Fruit fly (Drosophila melanogaster) whole organism, embryonic: ENCODE results near the gene CG13449.
A peak's percentile ranks its signal among the peaks of the same experiment; 100 is the strongest.

Experiments
- Atf-2 ChIP-seq: fragments of 200-800 bp; sonication (Bioruptor generic); optimal IDR thresholded peaks from 2 replicates; lab custom pipeline; 2016; ENCODE audit warnings: missing biosample characterization, missing genetic modification characterization
- Bgb ChIP-seq: fragments of 200-800 bp; sonication (Bioruptor generic); IDR thresholded peaks from 2 replicates; pipeline ENCODE4 v1.3.6; 2022; ENCODE audit warnings: missing biosample characterization, missing genetic modification characterization; ENCODE audit not compliant: partially characterized antibody
- CG10366 ChIP-seq: fragments of 200-800 bp; sonication (Bioruptor generic); IDR thresholded peaks from 2 replicates; pipeline ENCODE4 v1.3.6; 2022; ENCODE audit warnings: missing biosample characterization, missing genetic modification characterization
- CG10979 ChIP-seq: fragments of 200-800 bp; sonication (Bioruptor generic); optimal IDR thresholded peaks from 2 replicates; lab custom pipeline; 2018; ENCODE audit warnings: missing biosample characterization, mild to moderate bottlenecking, missing genetic modification characterization, moderate library complexity
- CG12155 ChIP-seq: fragments of 200-800 bp; sonication (Bioruptor generic); optimal IDR thresholded peaks from 3 replicates; lab custom pipeline; 2016; ENCODE audit warnings: missing biosample characterization, missing genetic modification characterization
- CG12299 ChIP-seq: fragments of 200-800 bp; sonication (Bioruptor generic); optimal IDR thresholded peaks from 2 replicates; lab custom pipeline; 2018; ENCODE audit warnings: missing biosample characterization, mild to moderate bottlenecking, missing genetic modification characterization
- CG1529 ChIP-seq: fragments of 200-800 bp; sonication (Bioruptor generic); optimal IDR thresholded peaks from 3 replicates; lab custom pipeline; 2018; ENCODE audit warnings: missing biosample characterization, missing genetic modification characterization
- CG15601 ChIP-seq: fragments of 200-800 bp; sonication (Bioruptor generic); optimal IDR thresholded peaks from 3 replicates; lab custom pipeline; 2019; ENCODE audit warnings: missing biosample characterization, mild to moderate bottlenecking, missing genetic modification characterization, moderate library complexity
- CG16779 ChIP-seq: fragments of 200-800 bp; sonication (Bioruptor generic); IDR thresholded peaks from 2 replicates; pipeline ENCODE4 v1.3.6; 2022; ENCODE audit warnings: missing biosample characterization, missing genetic modification characterization
- CG17829 ChIP-seq: fragments of 200-800 bp; optimal IDR thresholded peaks from 2 replicates; lab custom pipeline; 2019; ENCODE audit warnings: missing biosample characterization, mild to moderate bottlenecking, missing genetic modification characterization, moderate library complexity
- CG1832 ChIP-seq: fragments of 200-800 bp; sonication (Bioruptor generic); optimal IDR thresholded peaks from 2 replicates; lab custom pipeline; 2017; ENCODE audit warnings: missing biosample characterization, mild to moderate bottlenecking, missing genetic modification characterization, inconsistent platforms
- CG2116 ChIP-seq: fragments of 200-800 bp; sonication (Bioruptor generic); optimal IDR thresholded peaks from 3 replicates; lab custom pipeline; 2018; ENCODE audit warnings: missing biosample characterization, mild to moderate bottlenecking, missing genetic modification characterization
- CG2889 ChIP-seq: fragments of 200-800 bp; sonication (Bioruptor generic); IDR thresholded peaks from 3 replicates; pipeline ENCODE4 v1.3.6; 2022; ENCODE audit warnings: missing biosample characterization, missing genetic modification characterization
- CG31388 ChIP-seq: fragments of 200-800 bp; sonication (Bioruptor generic); optimal IDR thresholded peaks from 2 replicates; lab custom pipeline; 2016; ENCODE audit warnings: missing biosample characterization, missing genetic modification characterization
- CG4707 ChIP-seq: fragments of 200-800 bp; sonication (Bioruptor generic); optimal IDR thresholded peaks from 2 replicates; lab custom pipeline; 2018; ENCODE audit warnings: missing biosample characterization, mild to moderate bottlenecking, missing genetic modification characterization, moderate library complexity
- CG7372 ChIP-seq: fragments of 200-800 bp; sonication (Bioruptor generic); IDR thresholded peaks from 2 replicates; pipeline ENCODE4 v1.3.6; 2022; ENCODE audit warnings: missing biosample characterization, missing genetic modification characterization
- CG8765 ChIP-seq: fragments of 200-800 bp; sonication (Bioruptor generic); IDR thresholded peaks from 2 replicates; pipeline ENCODE4 v1.3.6; 2022; ENCODE audit warnings: missing biosample characterization, missing genetic modification characterization
- CG9817 ChIP-seq: fragments of 200-800 bp; sonication (Bioruptor generic); optimal IDR thresholded peaks from 2 replicates; lab custom pipeline; 2018; ENCODE audit warnings: missing biosample characterization, mild to moderate bottlenecking, missing genetic modification characterization, moderate library complexity
- CrebB ChIP-seq: fragments of 200-800 bp; sonication (Bioruptor generic); optimal IDR thresholded peaks from 3 replicates; lab custom pipeline; 2018; ENCODE audit warnings: missing biosample characterization, mild to moderate bottlenecking, missing genetic modification characterization
- Dbx ChIP-seq: fragments of 200-800 bp; sonication (Bioruptor generic); IDR thresholded peaks from 3 replicates; pipeline ENCODE4 v1.3.6; 2022; ENCODE audit warnings: missing biosample characterization, missing genetic modification characterization
- Dfd ChIP-seq, 2 experiments: fragments of >200 bp; optimal IDR thresholded peaks; 2 replicates each; lab custom pipeline; 2017; ENCODE audit warnings: missing biosample characterization in 2 of 2, missing genetic modification characterization in 2 of 2
- Doc2 ChIP-seq: fragments of 200-800 bp; sonication (Bioruptor generic); IDR thresholded peaks from 2 replicates; pipeline ENCODE4 v1.3.6; 2022; ENCODE audit warnings: missing biosample characterization, missing genetic modification characterization
- Doc3 ChIP-seq: fragments of 200-800 bp; sonication (Bioruptor generic); IDR thresholded peaks from 3 replicates; pipeline ENCODE4 v1.3.6; 2022; ENCODE audit warnings: missing biosample characterization, missing genetic modification characterization; ENCODE audit not compliant: partially characterized antibody
- Mad ChIP-seq: fragments of 200-800 bp; sonication (Bioruptor generic); optimal IDR thresholded peaks from 2 replicates; lab custom pipeline; 2016; ENCODE audit warnings: missing biosample characterization, missing genetic modification characterization
- Meics ChIP-seq: fragments of 200-800 bp; sonication (Bioruptor generic); optimal IDR thresholded peaks from 2 replicates; lab custom pipeline; 2017; ENCODE audit warnings: missing biosample characterization, mild to moderate bottlenecking, missing genetic modification characterization
- Pdp1 ChIP-seq, 2 experiments: fragments of 200-800 bp; sonication (Bioruptor generic); optimal IDR thresholded peaks; 3 replicates each; lab custom pipeline; 2016; ENCODE audit warnings: missing biosample characterization in 2 of 2, missing genetic modification characterization in 2 of 2, mild to moderate bottlenecking in 1 of 2, moderate library complexity in 1 of 2
- Scr ChIP-seq: fragments of 200-800 bp; sonication (Bioruptor generic); IDR thresholded peaks from 2 replicates; pipeline ENCODE4 v1.3.6; 2022; ENCODE audit warnings: missing biosample characterization, missing genetic modification characterization; ENCODE audit not compliant: partially characterized antibody
- Taf1 ChIP-seq: fragments of 200-800 bp; sonication (Bioruptor generic); IDR thresholded peaks from 2 replicates; pipeline ENCODE4 v1.3.6; 2022; ENCODE audit warnings: missing biosample characterization, missing genetic modification characterization
- Tbp ChIP-seq: fragments of >200 bp; optimal IDR thresholded peaks from 2 replicates; lab custom pipeline; 2018; ENCODE audit warnings: missing biosample characterization, missing genetic modification characterization
- al ChIP-seq: fragments of 200-800 bp; sonication (Bioruptor generic); IDR thresholded peaks from 2 replicates; pipeline ENCODE4 v1.3.6; 2022; ENCODE audit warnings: missing biosample characterization, missing genetic modification characterization
- amos ChIP-seq: fragments of 200-800 bp; sonication (Bioruptor generic); IDR thresholded peaks from 2 replicates; pipeline ENCODE4 v1.3.6; 2022; ENCODE audit warnings: missing biosample characterization, missing genetic modification characterization; ENCODE audit not compliant: partially characterized antibody
- bigmax ChIP-seq: fragments of 200-800 bp; sonication (Bioruptor generic); optimal IDR thresholded peaks from 2 replicates; lab custom pipeline; 2018; ENCODE audit warnings: missing biosample characterization, mild to moderate bottlenecking, missing genetic modification characterization
- chn ChIP-seq: fragments of 200-800 bp; sonication (Bioruptor generic); optimal IDR thresholded peaks from 2 replicates; lab custom pipeline; 2016; ENCODE audit warnings: missing biosample characterization, missing genetic modification characterization
- emc ChIP-seq: fragments of 200-800 bp; sonication (Bioruptor generic); optimal IDR thresholded peaks from 2 replicates; lab custom pipeline; 2016; ENCODE audit warnings: missing biosample characterization, missing genetic modification characterization
- gcm2 ChIP-seq: fragments of 200-800 bp; sonication (Bioruptor generic); optimal IDR thresholded peaks from 2 replicates; lab custom pipeline; 2016; ENCODE audit warnings: missing biosample characterization, missing genetic modification characterization
- gfzf ChIP-seq: fragments of 200-800 bp; sonication (Bioruptor generic); optimal IDR thresholded peaks from 2 replicates; lab custom pipeline; 2016; ENCODE audit warnings: missing biosample characterization, mild to moderate bottlenecking, missing genetic modification characterization, moderate library complexity
- inv ChIP-seq: fragments of 200-800 bp; sonication (Bioruptor generic); IDR thresholded peaks from 2 replicates; pipeline ENCODE4 v1.3.6; 2022; ENCODE audit warnings: missing biosample characterization, missing genetic modification characterization; ENCODE audit not compliant: partially characterized antibody
- lmd ChIP-seq: fragments of 200-800 bp; sonication (Bioruptor generic); IDR thresholded peaks from 2 replicates; pipeline ENCODE4 v1.3.6; 2022; ENCODE audit warnings: missing biosample characterization, missing genetic modification characterization
- mam ChIP-seq: fragments of 200-800 bp; sonication (Bioruptor generic); optimal IDR thresholded peaks from 3 replicates; lab custom pipeline; 2016; ENCODE audit warnings: missing biosample characterization, missing genetic modification characterization
- org-1 ChIP-seq: fragments of 200-800 bp; sonication (Bioruptor generic); optimal IDR thresholded peaks from 2 replicates; lab custom pipeline; 2017; ENCODE audit warnings: missing biosample characterization, missing genetic modification characterization
- rib ChIP-seq: fragments of 200-800 bp; sonication (Bioruptor generic); IDR thresholded peaks from 2 replicates; pipeline ENCODE4 v1.3.6; 2022; ENCODE audit warnings: missing biosample characterization, missing genetic modification characterization
- ro ChIP-seq: fragments of 200-800 bp; sonication (Bioruptor generic); IDR thresholded peaks from 2 replicates; pipeline ENCODE4 v1.3.6; 2022; ENCODE audit warnings: missing biosample characterization, missing genetic modification characterization
- slbo ChIP-seq: fragments of 200-800 bp; sonication (Bioruptor generic); IDR thresholded peaks from 2 replicates; pipeline ENCODE4 v1.3.6; 2022; ENCODE audit warnings: missing biosample characterization, missing genetic modification characterization
- so ChIP-seq: fragments of 200-800 bp; sonication (Bioruptor generic); IDR thresholded peaks from 3 replicates; pipeline ENCODE4 v1.3.6; 2022; ENCODE audit warnings: missing biosample characterization, missing genetic modification characterization
- stc ChIP-seq: fragments of 200-800 bp; sonication (Bioruptor generic); IDR thresholded peaks from 2 replicates; pipeline ENCODE4 v1.3.6; 2022; ENCODE audit warnings: missing biosample characterization, missing genetic modification characterization
- tna ChIP-seq: fragments of 200-800 bp; sonication (Bioruptor generic); IDR thresholded peaks from 2 replicates; pipeline ENCODE4 v1.3.6; 2022; ENCODE audit warnings: missing biosample characterization, missing genetic modification characterization; ENCODE audit not compliant: partially characterized antibody
- trem ChIP-seq: fragments of 200-800 bp; optimal IDR thresholded peaks from 3 replicates; lab custom pipeline; 2019; ENCODE audit warnings: missing biosample characterization, mild to moderate bottlenecking, missing genetic modification characterization, moderate library complexity
- ttk ChIP-seq: fragments of 200-800 bp; sonication (Bioruptor generic); IDR thresholded peaks from 2 replicates; pipeline ENCODE4 v2.1.2; 2022; ENCODE audit warnings: missing biosample characterization, missing genetic modification characterization
- vfl ChIP-seq: fragments of 200-800 bp; sonication (Bioruptor generic); optimal IDR thresholded peaks from 2 replicates; lab custom pipeline; 2016; ENCODE audit warnings: missing biosample characterization, missing genetic modification characterization
- zfh1 ChIP-seq: fragments of 200-800 bp; sonication (Bioruptor generic); IDR thresholded peaks from 3 replicates; pipeline ENCODE4 v1.3.6; 2022; ENCODE audit warnings: missing biosample characterization, missing genetic modification characterization

Gene CG13449

dm6 chr3L:15625676-15626414 is 13.2 kb upstream of the CG13449 start (continued):
- TF ChIP-seq inv (no peak), CrebB (peak; percentile 52), CG10979 (tag; lab: Kevin White, UChicago) (peak; percentile 96), stc (GFP tag; lab: Robert Waterston, UW) (peak; percentile 87), CG15601 (tag; lab: Kevin White, UChicago) (peak; percentile 91), Mad (GFP tag; lab: Kevin White, UChicago) (peak; percentile 2), zfh1 (GFP tag; lab: Robert Waterston, UW) (peak; percentile 66; the same call in 2 of the 3 replicates), tna (GFP tag; lab: Robert Waterston, UW) (no peak), Dfd (GFP tag; optimal IDR thresholded peaks at IDR 0.05; lab: Kevin White, UChicago) (no peak), Doc2 (no peak), amos (GFP tag; lab: Robert Waterston, UW) (no peak), CG1832 (GFP tag; lab: Kevin White, UChicago) (no peak), vfl (GFP tag; lab: Kevin White, UChicago) (peak; percentile 25), trem (tag; lab: Kevin White, UChicago) (peak; percentile 90), CG12299 (peak; percentile 82), Pdp1 (GFP tag; optimal IDR thresholded peaks at IDR 0.05; lab: Kevin White, UChicago) (peak; percentile 53 to 64), Bgb (GFP tag; lab: Robert Waterston, UW) (no peak), chn (GFP tag; lab: Kevin White, UChicago) (no peak), CG8765 (GFP tag; lab: Robert Waterston, UW) (peak; percentile 34; the same call in 1 of the 2 replicates), lmd (GFP tag; lab: Robert Waterston, UW) (peak; percentile 93), Doc3 (no peak), Atf-2 (GFP tag; lab: Kevin White, UChicago) (peak; percentile 20), slbo (peak; percentile 87), rib (GFP tag; lab: Robert Waterston, UW) (no peak), CG1529 (GFP tag; lab: Kevin White, UChicago) (peak; percentile 87), al (GFP tag; lab: Robert Waterston, UW) (peak; percentile 88), so (peak; percentile 57; the same call in 1 of the 3 replicates), CG16779 (GFP tag; lab: Robert Waterston, UW) (no peak), CG17829 (tag; lab: Kevin White, UChicago) (peak; percentile 91), Dbx (peak; percentile 71; the same call in 2 of the 3 replicates), bigmax (GFP tag; lab: Kevin White, UChicago) (no peak), CG12155 (GFP tag; lab: Kevin White, UChicago) (peak; percentile 75), ro (GFP tag; lab: Robert Waterston, UW) (peak; percentile 62; the same call in 1 of the 2 replicates), CG2889 (GFP tag; lab: Robert Waterston, UW) (peak; percentile 59), Tbp (GFP tag; lab: Kevin White, UChicago) (no peak), Scr (GFP tag; lab: Robert Waterston, UW) (no peak), CG10366 (GFP tag; lab: Robert Waterston, UW) (peak; percentile 72), ttk (GFP tag; lab: Robert Waterston, UW) (peak; percentile 84), org-1 (peak; percentile 92), Meics (GFP tag; lab: Kevin White, UChicago) (peak; percentile 90), gfzf (GFP tag; lab: Kevin White, UChicago) (no peak), CG2116 (GFP tag; lab: Kevin White, UChicago) (peak; percentile 67), Taf1 (GFP tag; lab: Robert Waterston, UW) (peak; percentile 31; the same call in 1 of the 2 replicates), CG9817 (tag; lab: Kevin White, UChicago) (peak; percentile 90), CG7372 (GFP tag; lab: Robert Waterston, UW) (peak; percentile 87), emc (peak; percentile 23), gcm2 (GFP tag; lab: Kevin White, UChicago) (no peak), mam (GFP tag; lab: Kevin White, UChicago) (peak; percentile 55), CG4707 (GFP tag; lab: Kevin White, UChicago) (peak; percentile 24), CG31388 (GFP tag; lab: Kevin White, UChicago) (peak; percentile 55)
